Fruit fly (Drosophila melanogaster) whole organism, prepupa: ENCODE measurements around the gene CG11382.

ENCODE experiments used
- Blimp-1 ChIP-seq: fragments of 200-800 bp; sonication (Bioruptor generic); optimal IDR thresholded peaks from 3 replicates; lab custom pipeline; 2017; ENCODE audit warnings: missing biosample characterization, missing genetic modification characterization, mild to moderate bottlenecking, moderate library complexity, missing genetic modification reagents
- CG10631 ChIP-seq: fragments of 200-800 bp; sonication (Bioruptor generic); optimal IDR thresholded peaks from 2 replicates; lab custom pipeline; 2016; ENCODE audit warnings: missing biosample characterization, missing genetic modification characterization
- CG10669 ChIP-seq: fragments of 200-800 bp; sonication (Bioruptor generic); optimal IDR thresholded peaks from 3 replicates; lab custom pipeline; 2018; ENCODE audit warnings: missing biosample characterization, mild to moderate bottlenecking, missing genetic modification characterization, moderate library complexity
- CG11294 ChIP-seq: fragments of 200-800 bp; sonication (Bioruptor generic); IDR thresholded peaks from 2 replicates; pipeline ENCODE4 v1.3.6; 2022; ENCODE audit warnings: missing biosample characterization, missing genetic modification characterization
- CG11762 ChIP-seq: fragments of 200-800 bp; sonication (Bioruptor generic); optimal IDR thresholded peaks from 3 replicates; lab custom pipeline; 2016; ENCODE audit warnings: missing biosample characterization, missing genetic modification characterization; ENCODE audit not compliant: insufficient read depth
- CG11902 ChIP-seq: fragments of 200-800 bp; sonication (Bioruptor generic); optimal IDR thresholded peaks from 3 replicates; lab custom pipeline; 2016; ENCODE audit warnings: missing biosample characterization, missing genetic modification characterization
- CG1621 ChIP-seq: fragments of 200-800 bp; sonication (Bioruptor generic); optimal IDR thresholded peaks from 3 replicates; lab custom pipeline; 2018; ENCODE audit warnings: missing biosample characterization, mild to moderate bottlenecking, missing genetic modification characterization
- CG16779 ChIP-seq: fragments of 200-800 bp; sonication (Bioruptor generic); optimal IDR thresholded peaks from 3 replicates; lab custom pipeline; 2017; ENCODE audit warnings: missing biosample characterization, mild to moderate bottlenecking, missing genetic modification characterization
- CG32006 ChIP-seq: fragments of 200-800 bp; sonication (Bioruptor generic); optimal IDR thresholded peaks from 3 replicates; lab custom pipeline; 2017; ENCODE audit warnings: missing biosample characterization, mild to moderate bottlenecking, missing genetic modification characterization
- CG34406 ChIP-seq: fragments of 200-800 bp; sonication (Bioruptor generic); optimal IDR thresholded peaks from 3 replicates; lab custom pipeline; 2016; ENCODE audit warnings: missing biosample characterization, missing genetic modification characterization
- CG3919 ChIP-seq: fragments of 200-800 bp; sonication (Bioruptor generic); optimal IDR thresholded peaks from 3 replicates; lab custom pipeline; 2016; ENCODE audit warnings: missing biosample characterization, missing genetic modification characterization
- CG4318 ChIP-seq: fragments of 200-800 bp; sonication (Bioruptor generic); optimal IDR thresholded peaks from 3 replicates; lab custom pipeline; 2017; ENCODE audit warnings: missing biosample characterization, mild to moderate bottlenecking, missing genetic modification characterization
- CG6792 ChIP-seq: fragments of 200-800 bp; sonication (Bioruptor generic); optimal IDR thresholded peaks from 3 replicates; lab custom pipeline; 2016; ENCODE audit warnings: missing biosample characterization, missing genetic modification characterization
- CG6808 ChIP-seq: fragments of 200-800 bp; sonication (Bioruptor generic); optimal IDR thresholded peaks from 3 replicates; lab custom pipeline; 2017; ENCODE audit warnings: missing biosample characterization, missing genetic modification characterization, mild to moderate bottlenecking, moderate library complexity, missing genetic modification reagents
- CG6854 ChIP-seq: fragments of 200-800 bp; sonication (Bioruptor generic); optimal IDR thresholded peaks from 2 replicates; lab custom pipeline; 2017; ENCODE audit warnings: missing biosample characterization, mild to moderate bottlenecking, missing genetic modification characterization
- CG7368 ChIP-seq: fragments of 200-800 bp; sonication (Bioruptor generic); optimal IDR thresholded peaks from 3 replicates; lab custom pipeline; 2016; ENCODE audit warnings: missing biosample characterization, missing genetic modification characterization
- CG8319 ChIP-seq: fragments of 200-800 bp; sonication (Bioruptor generic); optimal IDR thresholded peaks from 3 replicates; lab custom pipeline; 2016; ENCODE audit warnings: missing biosample characterization, missing genetic modification characterization
- CG8632 ChIP-seq: fragments of 200-800 bp; sonication (Bioruptor generic); optimal IDR thresholded peaks from 3 replicates; lab custom pipeline; 2016; ENCODE audit warnings: missing biosample characterization, missing genetic modification characterization
- CG9139 ChIP-seq: fragments of 200-800 bp; sonication (Bioruptor generic); optimal IDR thresholded peaks from 3 replicates; lab custom pipeline; 2017; ENCODE audit warnings: missing biosample characterization, mild to moderate bottlenecking, missing genetic modification characterization
- Eip75B ChIP-seq: fragments of 200-800 bp; sonication (Bioruptor generic); optimal IDR thresholded peaks from 3 replicates; lab custom pipeline; 2016; ENCODE audit warnings: missing biosample characterization, missing genetic modification characterization
- Eip78C ChIP-seq: fragments of 200-800 bp; sonication (Bioruptor generic); peaks from one replicate; lab custom pipeline; 2016; ENCODE audit warnings: missing biosample characterization, missing genetic modification characterization
- Ets21C ChIP-seq: fragments of 200-800 bp; sonication (Bioruptor generic); optimal IDR thresholded peaks from 3 replicates; lab custom pipeline; 2016; ENCODE audit warnings: missing biosample characterization, missing genetic modification characterization
- Ets96B ChIP-seq: fragments of 200-800 bp; optimal IDR thresholded peaks from 2 replicates; lab custom pipeline; 2019; ENCODE audit warnings: missing biosample characterization, mild to moderate bottlenecking, missing genetic modification characterization, moderate library complexity
- Gug ChIP-seq: fragments of 200-800 bp; sonication (Bioruptor generic); IDR thresholded peaks from 2 replicates; pipeline ENCODE4 v1.3.6; 2022; ENCODE audit warnings: missing biosample characterization, missing genetic modification characterization
- Hr38 ChIP-seq: sonication (Bioruptor generic); optimal IDR thresholded peaks from 2 replicates; lab custom pipeline; 2016; ENCODE audit warnings: missing biosample characterization, missing genetic modification characterization
- Hr39 ChIP-seq: fragments of 200-800 bp; sonication (Bioruptor generic); optimal IDR thresholded peaks from 2 replicates; lab custom pipeline; 2016; ENCODE audit warnings: missing biosample characterization, missing genetic modification characterization
- OdsH ChIP-seq: fragments of 200-800 bp; sonication (Bioruptor generic); optimal IDR thresholded peaks from 3 replicates; lab custom pipeline; 2016; ENCODE audit warnings: missing biosample characterization, missing genetic modification characterization
- Smox ChIP-seq: fragments of 200-800 bp; sonication (Bioruptor generic); optimal IDR thresholded peaks from 3 replicates; lab custom pipeline; 2016; ENCODE audit warnings: missing biosample characterization, missing genetic modification characterization
- Sox102F ChIP-seq: fragments of 200-800 bp; sonication (Bioruptor generic); optimal IDR thresholded peaks from 2 replicates; lab custom pipeline; 2016; ENCODE audit warnings: missing biosample characterization, mild to moderate bottlenecking, missing genetic modification characterization
- Sox14 ChIP-seq: fragments of 200-800 bp; sonication (Bioruptor generic); optimal IDR thresholded peaks from 3 replicates; lab custom pipeline; 2016; ENCODE audit warnings: missing biosample characterization, missing genetic modification characterization
- Sox15 ChIP-seq: fragments of 200-800 bp; sonication (Bioruptor generic); optimal IDR thresholded peaks from 3 replicates; lab custom pipeline; 2016; ENCODE audit warnings: missing biosample characterization, missing genetic modification characterization
- achi ChIP-seq: fragments of 200-800 bp; sonication (Bioruptor generic); optimal IDR thresholded peaks from 3 replicates; lab custom pipeline; 2016; ENCODE audit warnings: missing biosample characterization, missing genetic modification characterization
- acj6 ChIP-seq: fragments of 200-800 bp; sonication (Bioruptor generic); optimal IDR thresholded peaks from 3 replicates; lab custom pipeline; 2016; ENCODE audit warnings: missing biosample characterization, missing genetic modification characterization
- dac ChIP-seq: fragments of 200-800 bp; sonication (Bioruptor generic); optimal IDR thresholded peaks from 2 replicates; lab custom pipeline; 2017; ENCODE audit warnings: missing biosample characterization, mild to moderate bottlenecking, missing genetic modification characterization
- dsx ChIP-seq: fragments of 200-800 bp; optimal IDR thresholded peaks from 3 replicates; lab custom pipeline; 2019; ENCODE audit warnings: missing biosample characterization, mild to moderate bottlenecking, missing genetic modification characterization, moderate library complexity; ENCODE audit not compliant: poor library complexity, severe bottlenecking
- eg ChIP-seq: fragments of 200-800 bp; sonication (Bioruptor generic); IDR thresholded peaks from 3 replicates; pipeline ENCODE4 v1.3.6; 2022; ENCODE audit warnings: missing biosample characterization, missing genetic modification characterization
- esn ChIP-seq: fragments of 200-800 bp; sonication (Bioruptor generic); optimal IDR thresholded peaks from 2 replicates; lab custom pipeline; 2016; ENCODE audit warnings: missing biosample characterization, mild to moderate bottlenecking, missing genetic modification characterization, moderate library complexity
- fd59A ChIP-seq: fragments of 200-800 bp; sonication (Bioruptor generic); optimal IDR thresholded peaks from 2 replicates; lab custom pipeline; 2017; ENCODE audit warnings: missing biosample characterization, mild to moderate bottlenecking, missing genetic modification characterization, missing genetic modification reagents
- fkh ChIP-seq: fragments of 200-800 bp; sonication (Bioruptor generic); optimal IDR thresholded peaks from 3 replicates; lab custom pipeline; 2017; ENCODE audit warnings: missing biosample characterization, mild to moderate bottlenecking, missing genetic modification characterization, moderate library complexity
- lz ChIP-seq: fragments of 200-800 bp; sonication (Bioruptor generic); optimal IDR thresholded peaks from 3 replicates; lab custom pipeline; 2016; ENCODE audit warnings: missing biosample characterization, missing genetic modification characterization
- topi ChIP-seq: fragments of 200-800 bp; sonication (Bioruptor generic); optimal IDR thresholded peaks from 3 replicates; lab custom pipeline; 2016; ENCODE audit warnings: missing biosample characterization, missing genetic modification characterization

Gene CG11382

DNA sequence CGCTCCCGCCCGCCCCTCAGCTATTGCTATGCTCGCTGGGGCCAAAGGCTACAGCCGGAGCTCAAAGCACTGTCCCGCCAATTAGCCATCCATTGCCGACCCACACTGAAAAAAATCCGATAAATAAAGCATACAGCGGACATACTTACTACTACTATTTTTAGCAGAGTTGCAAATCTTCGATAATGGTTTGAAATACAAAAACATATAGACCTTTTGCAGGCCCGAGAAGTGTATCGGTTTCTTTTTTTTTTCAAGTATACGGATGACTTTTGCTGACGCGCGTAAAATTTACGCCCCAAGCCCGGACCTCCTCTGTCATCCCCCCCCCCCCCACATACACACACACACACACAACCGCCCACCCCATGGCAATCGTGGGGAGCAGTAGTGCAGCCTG, 21.9 kb downstream of the CG11382 start (continued):
- no peak for TF ChIP-seq CG16779 (tag; lab: Kevin White, UChicago)
- no peak for TF ChIP-seq Blimp-1 (GFP tag; lab: Kevin White, UChicago)
- TF ChIP-seq fkh (GFP tag; lab: Kevin White, UChicago), result no peak
- no peak for TF ChIP-seq CG6792 (GFP tag; lab: Kevin White, UChicago)
- no peak for TF ChIP-seq Smox (GFP tag; lab: Kevin White, UChicago)
- TF ChIP-seq OdsH (GFP tag; lab: Kevin White, UChicago), result peak; percentile 21
- TF ChIP-seq acj6 (GFP tag; lab: Kevin White, UChicago), result no peak
- TF ChIP-seq lz (GFP tag; lab: Kevin White, UChicago), result no peak
- no peak for TF ChIP-seq Eip75B (GFP tag; lab: Kevin White, UChicago)
- no peak for TF ChIP-seq Gug (GFP tag; lab: Robert Waterston, UW)

DNA sequence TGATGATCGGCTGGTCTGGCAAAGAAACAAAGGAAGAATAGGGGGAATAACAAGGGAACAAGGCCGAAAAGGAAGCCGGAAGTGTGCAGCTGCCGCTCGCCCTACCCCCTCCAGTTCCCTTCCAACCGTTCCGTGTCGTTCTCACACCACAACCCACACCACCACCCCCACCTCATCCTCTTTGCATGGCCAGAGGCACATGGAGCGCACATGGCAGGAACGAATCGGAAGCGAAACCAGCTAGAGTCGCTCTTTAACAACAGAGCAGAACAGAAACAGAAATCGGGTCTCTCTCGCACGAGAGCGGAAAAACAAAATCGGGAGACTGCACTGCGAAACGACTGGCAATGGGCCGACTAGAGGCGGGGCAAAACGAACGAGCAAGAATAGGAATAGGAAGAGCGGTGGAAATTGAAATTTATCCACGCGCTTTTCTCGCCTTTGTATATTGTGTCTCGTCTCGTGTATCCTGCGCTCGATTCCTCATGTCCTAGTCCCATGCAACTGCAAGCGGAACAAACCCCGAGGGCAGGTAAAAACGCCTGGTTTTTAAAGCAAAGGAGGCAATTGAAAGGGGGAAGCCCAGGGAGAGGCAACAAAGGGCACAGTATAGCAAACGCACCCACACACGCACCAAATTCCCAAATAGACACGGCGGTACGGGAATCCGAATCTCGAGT, 22.9 kb downstream of the CG11382 start:
- TF ChIP-seq CG10631 (GFP tag; lab: Kevin White, UChicago) (no peak), CG1621 (peak; percentile 10), Ets96B (no peak), CG16779 (tag; lab: Kevin White, UChicago) (no peak), Eip78C (GFP tag; lab: Kevin White, UChicago) (peak; percentile 26), eg (GFP tag; lab: Robert Waterston, UW) (no peak), CG34406 (GFP tag; lab: Kevin White, UChicago) (no peak), fd59A (GFP tag; lab: Kevin White, UChicago) (no peak), Sox102F (no peak), dsx (peak; percentile 12)

DNA sequence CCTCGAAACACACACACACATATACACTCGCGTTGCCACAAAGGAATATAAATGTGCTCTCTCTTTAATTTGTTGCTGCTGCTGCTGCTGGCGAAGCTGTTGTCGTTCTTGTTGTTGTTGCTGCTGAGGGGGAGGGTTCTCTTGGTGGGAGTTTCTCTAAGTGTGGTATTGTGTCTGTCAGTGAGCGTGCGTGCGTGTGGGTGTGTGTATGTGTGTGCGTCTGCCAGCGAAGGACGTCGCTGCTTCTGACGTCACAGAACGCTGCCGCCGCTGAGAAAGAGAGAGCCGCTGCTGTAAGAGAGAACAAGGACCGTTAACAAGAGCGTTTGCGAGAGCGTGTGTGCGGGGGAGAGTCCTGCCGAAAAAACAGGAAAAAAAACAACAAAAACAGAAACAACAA, 24.2 kb downstream of the CG11382 start:
- TF ChIP-seq dsx, result peak; percentile 80
- TF ChIP-seq Ets21C, result no peak
- TF ChIP-seq Eip78C (GFP tag; lab: Kevin White, UChicago), result no peak
- TF ChIP-seq Sox102F, result no peak
- peak; percentile 34 for TF ChIP-seq Sox14 (GFP tag; lab: Kevin White, UChicago)
- TF ChIP-seq CG11294 (GFP tag; lab: Robert Waterston, UW), result no peak
- no peak for TF ChIP-seq Hr39 (GFP tag; lab: Kevin White, UChicago)
- TF ChIP-seq esn, result no peak
- TF ChIP-seq Hr38 (GFP tag; lab: Kevin White, UChicago), result no peak
- no peak for TF ChIP-seq CG11762 (GFP tag; lab: Kevin White, UChicago)
- no peak for TF ChIP-seq CG32006 (GFP tag; lab: Kevin White, UChicago)
- TF ChIP-seq, all 60 proteins: peak for 2

dm6 chrX:1234817-1235617, 25.2 kb downstream of the CG11382 start:
- TF ChIP-seq CG34406 (GFP tag; lab: Kevin White, UChicago), result peak; percentile 81
- TF ChIP-seq acj6 (GFP tag; lab: Kevin White, UChicago), result peak; percentile 67
- peak; percentile 72 for TF ChIP-seq CG9139
- peak; percentile 49 for TF ChIP-seq CG11762 (GFP tag; lab: Kevin White, UChicago)
- TF ChIP-seq Sox102F, result peak; percentile 90
- peak; percentile 83 for TF ChIP-seq eg (GFP tag; lab: Robert Waterston, UW)
- peak; percentile 86 for TF ChIP-seq Eip75B (GFP tag; lab: Kevin White, UChicago)
- peak; percentile 80 for TF ChIP-seq CG3919
- peak; percentile 49 for TF ChIP-seq CG8319 (GFP tag; lab: Kevin White, UChicago)
- TF ChIP-seq achi (GFP tag; lab: Kevin White, UChicago), result peak; percentile 85
- TF ChIP-seq CG10631 (GFP tag; lab: Kevin White, UChicago), result peak; percentile 84
- peak; percentile 59 for TF ChIP-seq CG11902
- TF ChIP-seq CG4318 (GFP tag; lab: Kevin White, UChicago), result peak; percentile 75
- TF ChIP-seq fd59A (GFP tag; lab: Kevin White, UChicago), result peak; percentile 77
- peak; percentile 87 for TF ChIP-seq CG10669
- TF ChIP-seq topi, result peak; percentile 92
- peak; percentile 79; the same call in 1 of the 2 replicates for TF ChIP-seq CG11294 (GFP tag; lab: Robert Waterston, UW)
- peak; percentile 78 for TF ChIP-seq CG6808 (GFP tag; lab: Kevin White, UChicago)
- peak; percentile 91 for TF ChIP-seq lz (GFP tag; lab: Kevin White, UChicago)
- peak; percentile 77 for TF ChIP-seq dac (GFP tag; lab: Kevin White, UChicago)
- TF ChIP-seq Sox15 (GFP tag; lab: Kevin White, UChicago), result peak; percentile 52
- TF ChIP-seq CG7368 (GFP tag; lab: Kevin White, UChicago), result peak; percentile 66
- peak; percentile 77 for TF ChIP-seq CG6854
- peak; percentile 67 for TF ChIP-seq CG16779 (tag; lab: Kevin White, UChicago)
- no peak for TF ChIP-seq Hr38 (GFP tag; lab: Kevin White, UChicago)
- TF ChIP-seq CG8632 (GFP tag; lab: Kevin White, UChicago), result peak; percentile 86
- peak; percentile 92 for TF ChIP-seq Sox14 (GFP tag; lab: Kevin White, UChicago)
- peak; percentile 48 for TF ChIP-seq Blimp-1 (GFP tag; lab: Kevin White, UChicago)
